Worm (Caenorhabditis elegans) whole organism, young adult: Measurements from ENCODE around the gene C41H7.2.

Source experiments
- B0019.2 ChIP-seq: fragments of 200-800 bp; sonication (Bioruptor generic); conservative IDR thresholded peaks from 2 replicates; pipeline ENCODE4 v1.3.6; 2022; ENCODE audit warnings: missing genetic modification reagents, missing genetic modification characterization, missing compliant biosample characterization
- B0261.1 ChIP-seq: sonication (generic microtip); optimal IDR thresholded peaks from 2 replicates; lab custom pipeline; 2016; ENCODE audit warnings: mild to moderate bottlenecking, missing genetic modification characterization, moderate library complexity, missing compliant biosample characterization
- ama-1 ChIP-seq, 3 experiments: fragments of 150-350 bp in 1 of 3; sonication (generic microtip) in 2 of 3; optimal IDR thresholded peaks; 2 replicates each; lab custom pipeline; 2014 to 2018; ENCODE audit warnings: missing biosample characterization in 2 of 3, missing genetic modification characterization in 2 of 3, missing genetic modification reagents in 2 of 3
- ccch-3 ChIP-seq: fragments of 200-800 bp; sonication (Bioruptor generic); optimal IDR thresholded peaks from 2 replicates; lab custom pipeline; 2018; ENCODE audit warnings: mild to moderate bottlenecking, missing genetic modification characterization, missing compliant biosample characterization
- chd-7 ChIP-seq: sonication (generic microtip); optimal IDR thresholded peaks from 2 replicates; lab custom pipeline; 2016; ENCODE audit warnings: mild to moderate bottlenecking, missing genetic modification characterization, moderate library complexity, missing compliant biosample characterization
- dpff-1 ChIP-seq: sonication (generic microtip); optimal IDR thresholded peaks from 2 replicates; lab custom pipeline; 2017; ENCODE audit warnings: mild to moderate bottlenecking, missing genetic modification characterization, missing compliant biosample characterization
- let-607 ChIP-seq, 2 experiments: fragments of 200-800 bp in 1 of 2; sonication (Bioruptor generic) in 1 of 2; sonication (generic microtip) in 1 of 2; optimal IDR thresholded peaks; 2 replicates each; lab custom pipeline; 2016 to 2018; ENCODE audit warnings: mild to moderate bottlenecking in 2 of 2, missing compliant biosample characterization in 2 of 2, missing genetic modification characterization in 2 of 2, moderate library complexity in 2 of 2, missing genotype in 1 of 2
- nfya-1 ChIP-seq: sonication (generic microtip); optimal IDR thresholded peaks from 2 replicates; lab custom pipeline; 2017; ENCODE audit warnings: antibody characterized with exemption, missing compliant biosample characterization, missing genetic modification characterization, borderline replicate concordance; ENCODE audit not compliant: insufficient read depth
- pha-4 ChIP-seq: fragments of 150-350 bp; sonication (generic microtip); optimal IDR thresholded peaks from 2 replicates; lab custom pipeline; 2014; ENCODE audit warnings: missing biosample characterization, missing genetic modification reagents, missing genetic modification characterization
- unc-62 ChIP-seq: fragments of 150-350 bp; optimal IDR thresholded peaks from 2 replicates; lab custom pipeline; 2014; ENCODE audit warnings: missing biosample characterization, missing genetic modification reagents, missing genetic modification characterization
- ztf-25 ChIP-seq: fragments of 200-800 bp; sonication (Bioruptor generic); IDR thresholded peaks from 2 replicates; pipeline ENCODE4 v1.3.6; 2022; ENCODE audit warnings: missing genetic modification reagents, missing genetic modification characterization, missing compliant biosample characterization

ce11 chrII:3036344-3036743 is 21.7 kb downstream of the C41H7.2 start:
- TF ChIP-seq ama-1 (optimal IDR thresholded peaks at IDR 0.05; lab: Kevin White, UChicago) (no peak), ama-1 (GFP tag; optimal IDR thresholded peaks at IDR 0.05; lab: Kevin White, UChicago) (no peak), chd-7 (tag; lab: Kevin White, UChicago) (no peak), pha-4 (tag; lab: Kevin White, UChicago) (no peak), ztf-25 (GFP tag; lab: Robert Waterston, UW) (no peak), let-607 (tag; optimal IDR thresholded peaks at IDR 0.05; lab: Kevin White, UChicago) (no peak), B0261.1 (tag; lab: Kevin White, UChicago) (no peak), ccch-3 (GFP tag; lab: Kevin White, UChicago) (no peak), nfya-1 (no peak), B0019.2 (no peak), unc-62 (GFP tag; lab: Kevin White, UChicago) (no peak), dpff-1 (tag; lab: Kevin White, UChicago) (no peak)
